Worm (Caenorhabditis elegans) whole organism, late embryonic: Measurements from ENCODE around the gene W01B6.3.

Experiments used
- C08G9.2 ChIP-seq: sonication (generic microtip); optimal IDR thresholded peaks from 2 replicates; lab custom pipeline; 2016; ENCODE audit warnings: mild to moderate bottlenecking, missing genetic modification characterization, moderate library complexity, missing compliant biosample characterization
- F13H6.1 ChIP-seq: sonication (generic microtip); optimal IDR thresholded peaks from 2 replicates; lab custom pipeline; 2016; ENCODE audit warnings: missing genetic modification characterization, missing compliant biosample characterization
- K02D7.2 ChIP-seq: sonication (generic microtip); optimal IDR thresholded peaks from 2 replicates; lab custom pipeline; 2017; ENCODE audit warnings: mild to moderate bottlenecking, missing genetic modification characterization, missing compliant biosample characterization
- K09A11.1 ChIP-seq: sonication (generic microtip); optimal IDR thresholded peaks from 2 replicates; lab custom pipeline; 2017; ENCODE audit warnings: antibody characterized with exemption, mild to moderate bottlenecking, missing genetic modification characterization, missing compliant biosample characterization; ENCODE audit not compliant: insufficient read depth
- T23F11.4 ChIP-seq: fragments of 200-800 bp; sonication (Bioruptor generic); optimal IDR thresholded peaks from 2 replicates; lab custom pipeline; 2018; ENCODE audit warnings: mild to moderate bottlenecking, missing genetic modification characterization, missing compliant biosample characterization
- Y22D7AL.16 ChIP-seq: sonication (generic microtip); optimal IDR thresholded peaks from 2 replicates; lab custom pipeline; 2016; ENCODE audit warnings: missing genetic modification characterization, missing compliant biosample characterization
- ama-1 ChIP-seq: fragments of 150-350 bp; optimal IDR thresholded peaks from 2 replicates; lab custom pipeline; 2014
- ceh-18 ChIP-seq: sonication (generic microtip); optimal IDR thresholded peaks from 2 replicates; lab custom pipeline; 2016; ENCODE audit warnings: missing genetic modification characterization, missing compliant biosample characterization
- ceh-2 ChIP-seq: sonication (generic microtip); optimal IDR thresholded peaks from 2 replicates; lab custom pipeline; 2016; ENCODE audit warnings: missing genotype, missing genetic modification characterization, missing compliant biosample characterization
- ceh-24 ChIP-seq: sonication (generic microtip); optimal IDR thresholded peaks from 2 replicates; lab custom pipeline; 2016; ENCODE audit warnings: mild to moderate bottlenecking, missing genetic modification characterization, missing compliant biosample characterization
- ceh-34 ChIP-seq: sonication (generic microtip); optimal IDR thresholded peaks from 2 replicates; lab custom pipeline; 2016; ENCODE audit warnings: mild to moderate bottlenecking, missing genetic modification characterization, missing compliant biosample characterization
- ceh-48 ChIP-seq: sonication (generic microtip); optimal IDR thresholded peaks from 2 replicates; lab custom pipeline; 2016; ENCODE audit warnings: missing genetic modification characterization, inconsistent platforms, missing compliant biosample characterization
- ceh-6 ChIP-seq: fragments of 200-800 bp; sonication (Bioruptor generic); optimal IDR thresholded peaks from 2 replicates; lab custom pipeline; 2018; ENCODE audit warnings: mild to moderate bottlenecking, missing genetic modification characterization, missing compliant biosample characterization
- ceh-9 ChIP-seq: sonication (generic microtip); optimal IDR thresholded peaks from 2 replicates; lab custom pipeline; 2016; ENCODE audit warnings: mild to moderate bottlenecking, missing genetic modification characterization, inconsistent platforms, missing compliant biosample characterization
- ets-4 ChIP-seq: sonication (generic microtip); optimal IDR thresholded peaks from 2 replicates; lab custom pipeline; 2016; ENCODE audit warnings: missing genetic modification characterization, missing compliant biosample characterization
- eyg-1 ChIP-seq: sonication (generic microtip); optimal IDR thresholded peaks from 2 replicates; lab custom pipeline; 2016; ENCODE audit warnings: missing genotype, missing genetic modification characterization, missing compliant biosample characterization
- gmeb-2 ChIP-seq: sonication (generic microtip); optimal IDR thresholded peaks from 2 replicates; lab custom pipeline; 2016; ENCODE audit warnings: missing genetic modification characterization, inconsistent platforms, missing compliant biosample characterization
- hlh-13 ChIP-seq: fragments of 200-800 bp; sonication (Bioruptor generic); optimal IDR thresholded peaks from 2 replicates; lab custom pipeline; 2018; ENCODE audit warnings: mild to moderate bottlenecking, missing genetic modification characterization, missing compliant biosample characterization
- hlh-15 ChIP-seq: sonication (generic microtip); optimal IDR thresholded peaks from 2 replicates; lab custom pipeline; 2016; ENCODE audit warnings: missing genetic modification characterization, missing compliant biosample characterization
- hlh-8 ChIP-seq: sonication (generic microtip); optimal IDR thresholded peaks from 2 replicates; lab custom pipeline; 2016; ENCODE audit warnings: missing genotype, missing genetic modification characterization, missing compliant biosample characterization
- lim-6 ChIP-seq: sonication (generic microtip); optimal IDR thresholded peaks from 2 replicates; lab custom pipeline; 2016; ENCODE audit warnings: missing genetic modification characterization, missing compliant biosample characterization
- madf-2 ChIP-seq: sonication (generic microtip); optimal IDR thresholded peaks from 2 replicates; lab custom pipeline; 2017; ENCODE audit warnings: missing genetic modification characterization, missing compliant biosample characterization
- pha-4 ChIP-seq: fragments of 150-350 bp; optimal IDR thresholded peaks from 2 replicates; lab custom pipeline; 2018; ENCODE audit warnings: missing biosample characterization, missing genetic modification reagents, missing genetic modification characterization
- pqm-1 ChIP-seq: sonication (generic microtip); optimal IDR thresholded peaks from 2 replicates; lab custom pipeline; 2016; ENCODE audit warnings: missing genetic modification characterization, missing compliant biosample characterization
- ref-2 ChIP-seq: sonication (generic microtip); optimal IDR thresholded peaks from 2 replicates; lab custom pipeline; 2016; ENCODE audit warnings: missing genetic modification characterization, missing compliant biosample characterization
- sox-2 ChIP-seq: fragments of 200-800 bp; sonication (Bioruptor generic); IDR thresholded peaks from 2 replicates; pipeline ENCODE4 v1.3.6; 2022; ENCODE audit warnings: missing genetic modification reagents, missing genetic modification characterization, missing compliant biosample characterization
- sox-4 ChIP-seq: sonication (generic microtip); optimal IDR thresholded peaks from 2 replicates; lab custom pipeline; 2017; ENCODE audit warnings: mild to moderate bottlenecking, missing genetic modification characterization, inconsistent platforms, missing compliant biosample characterization
- tbx-2 ChIP-seq: sonication (generic microtip); optimal IDR thresholded peaks from 2 replicates; lab custom pipeline; 2016; ENCODE audit warnings: missing genetic modification characterization, missing compliant biosample characterization
- tbx-7 ChIP-seq: sonication (generic microtip); optimal IDR thresholded peaks from 2 replicates; lab custom pipeline; 2016; ENCODE audit warnings: missing genotype, missing genetic modification characterization, missing compliant biosample characterization
- ttx-3 ChIP-seq: sonication (generic microtip); optimal IDR thresholded peaks from 2 replicates; lab custom pipeline; 2016; ENCODE audit warnings: missing genetic modification reagents, missing genetic modification characterization, missing compliant biosample characterization
- unc-42 ChIP-seq: sonication (generic microtip); optimal IDR thresholded peaks from 2 replicates; lab custom pipeline; 2016; ENCODE audit warnings: missing genotype, missing genetic modification characterization, missing compliant biosample characterization
- zip-5 ChIP-seq: sonication (generic microtip); optimal IDR thresholded peaks from 2 replicates; lab custom pipeline; 2016; ENCODE audit warnings: missing genetic modification characterization, missing compliant biosample characterization
- ztf-16 ChIP-seq: sonication (generic microtip); optimal IDR thresholded peaks from 2 replicates; lab custom pipeline; 2017; ENCODE audit warnings: missing genetic modification characterization, missing compliant biosample characterization

The W01B6.3 gene

ce11 chrIV:10051088-10051487, 21.3 kb downstream of the W01B6.3 start, which contains the start of gene T04B2.8:
Gene T04B2.8, minus strand, starts transcription at chrIV:10051188.
- no peak for TF ChIP-seq ets-4 (tag; lab: Kevin White, UChicago)
- TF ChIP-seq pha-4 (tag; lab: Kevin White, UChicago): no peak
- no peak for TF ChIP-seq tbx-7
- no peak for TF ChIP-seq Y22D7AL.16
- TF ChIP-seq madf-2: no peak
- no peak for TF ChIP-seq ceh-6 (GFP tag; lab: Kevin White, UChicago)
- TF ChIP-seq lim-6 (tag; lab: Kevin White, UChicago): no peak
- no peak for TF ChIP-seq hlh-8 (tag; lab: Kevin White, UChicago)
- TF ChIP-seq unc-42 (tag; lab: Kevin White, UChicago): no peak
- no peak for TF ChIP-seq tbx-2 (tag; lab: Kevin White, UChicago)
- TF ChIP-seq eyg-1 (tag; lab: Kevin White, UChicago): no peak
- no peak for TF ChIP-seq C08G9.2
- TF ChIP-seq, all 69 proteins: peak for 0

ce11 chrIV:10048268-10048667, 24.2 kb downstream of the W01B6.3 start:
- no peak for TF ChIP-seq pqm-1 (tag; lab: Kevin White, UChicago)
- TF ChIP-seq ceh-9 (tag; lab: Kevin White, UChicago): no peak
- TF ChIP-seq, all 69 proteins: peak for 0

- no peak for TF ChIP-seq ama-1
- no peak for TF ChIP-seq C08G9.2
- no peak for TF ChIP-seq ceh-18 (tag; lab: Kevin White, UChicago)
- TF ChIP-seq hlh-13 (GFP tag; lab: Kevin White, UChicago): no peak
- no peak for TF ChIP-seq F13H6.1
- no peak for TF ChIP-seq ztf-16 (tag; lab: Kevin White, UChicago)
- no peak for TF ChIP-seq ref-2 (tag; lab: Kevin White, UChicago)
- no peak for TF ChIP-seq sox-2 (GFP tag; lab: Robert Waterston, UW)
- no peak for TF ChIP-seq K09A11.1 (tag; lab: Kevin White, UChicago)
- no peak for TF ChIP-seq unc-42 (tag; lab: Kevin White, UChicago)
- no peak for TF ChIP-seq ceh-48 (tag; lab: Kevin White, UChicago)
- no peak for TF ChIP-seq pha-4 (tag; lab: Kevin White, UChicago)
- TF ChIP-seq hlh-15 (tag; lab: Kevin White, UChicago): no peak
- TF ChIP-seq ceh-6 (GFP tag; lab: Kevin White, UChicago): no peak
- TF ChIP-seq K02D7.2 (tag; lab: Kevin White, UChicago): no peak
- TF ChIP-seq, all 69 proteins: peak for 0
These were observed 25.3 kb downstream of the W01B6.3 start, which contains the start of gene T04B2.3 for ce11 chrIV:10047108-10047507. Gene T04B2.3, plus strand, starts transcription at chrIV:10047408.

ce11 chrIV:10046005-10046404, 26.4 kb downstream of the W01B6.3 start:
- TF ChIP-seq lim-6 (tag; lab: Kevin White, UChicago): no peak
- no peak for TF ChIP-seq ceh-6 (GFP tag; lab: Kevin White, UChicago)
- TF ChIP-seq ref-2 (tag; lab: Kevin White, UChicago): no peak
- TF ChIP-seq ceh-18 (tag; lab: Kevin White, UChicago): no peak
- no peak for TF ChIP-seq K09A11.1 (tag; lab: Kevin White, UChicago)

- TF ChIP-seq ceh-2 (tag; lab: Kevin White, UChicago) (no peak), T23F11.4 (GFP tag; lab: Kevin White, UChicago) (no peak), ceh-24 (tag; lab: Kevin White, UChicago) (no peak), pha-4 (tag; lab: Kevin White, UChicago) (no peak), gmeb-2 (tag; lab: Kevin White, UChicago) (no peak), ttx-3 (tag; lab: Kevin White, UChicago) (no peak), zip-5 (tag; lab: Kevin White, UChicago) (no peak), ceh-9 (tag; lab: Kevin White, UChicago) (no peak), ref-2 (tag; lab: Kevin White, UChicago) (no peak), hlh-15 (tag; lab: Kevin White, UChicago) (no peak), ceh-34 (tag; lab: Kevin White, UChicago) (no peak), sox-4 (no peak)
These were observed 29.5 kb downstream of the W01B6.3 start, which contains the start of gene frk-1 for ce11 chrIV:10042881-10043280. Gene frk-1, plus strand, starts transcription at chrIV:10043181.
